Worm (Caenorhabditis elegans): ENCODE results near the gene srx-12.

DNA sequence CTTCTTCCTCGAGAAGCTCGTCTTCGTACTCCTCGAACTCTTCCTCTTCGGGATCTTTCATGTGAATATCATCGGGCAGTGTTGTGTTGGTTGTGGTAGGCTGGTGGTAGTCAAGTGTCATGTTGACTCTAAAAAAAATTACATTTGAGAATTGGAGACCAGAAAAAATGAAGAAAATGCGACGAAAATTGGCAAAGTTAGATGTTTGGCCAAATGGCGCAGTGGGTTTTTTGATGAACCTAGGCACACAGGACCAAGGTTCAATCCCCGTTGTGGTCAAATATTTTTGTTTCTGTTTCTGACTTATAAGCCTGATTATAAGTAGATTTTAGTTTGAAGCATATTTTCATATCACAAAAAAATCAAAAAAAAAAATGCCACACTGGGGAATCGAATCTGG lies 17.3 kb downstream of the srx-12 start:
- no peak for TF ChIP-seq tbx-2 (tag; optimal IDR thresholded peaks at IDR 0.05)
- no peak for TF ChIP-seq mep-1 (tag; optimal IDR thresholded peaks at IDR 0.05)
- TF ChIP-seq tlp-1 (tag; optimal IDR thresholded peaks at IDR 0.05) = no peak
- no peak for TF ChIP-seq dsc-1 (tag; optimal IDR thresholded peaks at IDR 0.05)
- no peak for TF ChIP-seq nhr-237 (tag; optimal IDR thresholded peaks at IDR 0.05)
- TF ChIP-seq ets-5 (GFP tag; IDR thresholded peaks at IDR 0.05) = no peak
- TF ChIP-seq ama-1 (optimal IDR thresholded peaks at IDR 0.05) = no peak
- no peak for TF ChIP-seq nhr-28 (tag; optimal IDR thresholded peaks at IDR 0.05)
- TF ChIP-seq Y116A8C.19 (tag; optimal IDR thresholded peaks at IDR 0.05; ENCODE audit: borderline replicate concordance) = no peak
